Fruit fly (Drosophila melanogaster): Measurements from ENCODE around the gene rdgA.

Gene rdgA

DNA sequence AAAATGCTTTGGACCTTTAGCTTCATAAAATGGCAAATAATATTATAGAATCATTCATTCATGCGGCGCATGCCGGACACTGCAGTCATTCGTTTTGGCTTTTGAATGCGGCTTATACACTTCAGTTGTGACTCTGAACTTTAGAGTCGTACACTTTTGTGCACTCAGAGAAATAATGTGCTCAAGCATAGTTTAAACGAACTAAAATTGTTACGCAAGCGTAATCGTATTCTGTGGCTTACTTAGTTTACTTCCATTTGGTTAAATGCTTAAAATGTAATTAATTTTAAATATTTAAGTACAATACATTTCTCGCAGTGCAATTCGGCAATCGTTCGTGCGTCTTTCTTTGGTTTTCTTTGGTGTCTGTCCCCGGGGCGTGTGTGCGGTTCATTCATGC lies 97.5 kb downstream of the rdgA start (continued):
- 0 out of 3 replicates have a peak, but pooled peaks have one; percentile 28 for TF ChIP-seq CG7357 (GFP tag; IDR thresholded peaks at IDR 0.05)
- peak; percentile 65 for TF ChIP-seq CG11504 (tag; optimal IDR thresholded peaks at IDR 0.05)
- no peak for TF ChIP-seq croc (GFP tag; conservative IDR thresholded peaks at IDR 0.05)
- no peak for TF ChIP-seq CG6765 (GFP tag; optimal IDR thresholded peaks at IDR 0.05)
- TF ChIP-seq Dbx (GFP tag; IDR thresholded peaks at IDR 0.05) = 0 out of 3 replicates have a peak, but pooled peaks have one; percentile 24
- TF ChIP-seq trh (GFP tag; optimal IDR thresholded peaks at IDR 0.05) = no peak
- peak; percentile 29 for TF ChIP-seq tio (GFP tag; optimal IDR thresholded peaks at IDR 0.05)
- no peak for TF ChIP-seq Ravus (GFP tag; IDR thresholded peaks at IDR 0.05)
- no peak for TF ChIP-seq tin (GFP tag; optimal IDR thresholded peaks at IDR 0.05)
- TF ChIP-seq dmrt11E (tag; optimal IDR thresholded peaks at IDR 0.05) = no peak
- TF ChIP-seq peb (GFP tag; IDR thresholded peaks at IDR 0.05) = no peak
- no peak for TF ChIP-seq Vsx1 (GFP tag; optimal IDR thresholded peaks at IDR 0.05)
- TF ChIP-seq CG3995 (GFP tag; optimal IDR thresholded peaks at IDR 0.05) = no peak
- TF ChIP-seq Ptx1 (GFP tag; IDR thresholded peaks at IDR 0.05) = peak; percentile 55
- TF ChIP-seq CG4328 (GFP tag; optimal IDR thresholded peaks at IDR 0.05) = no peak
- TF ChIP-seq CG8290 (GFP tag; optimal IDR thresholded peaks at IDR 0.05) = no peak
- no peak for TF ChIP-seq CG8290 (tag; optimal IDR thresholded peaks at IDR 0.05)
- TF ChIP-seq tll (GFP tag; optimal IDR thresholded peaks at IDR 0.05) = no peak
- TF ChIP-seq so (GFP tag; IDR thresholded peaks at IDR 0.05) = no peak
- peak; percentile 43; the same call in 1 of the 2 replicates for TF ChIP-seq seq (GFP tag; IDR thresholded peaks at IDR 0.05)
- peak; percentile 24 for TF ChIP-seq CG2120 (GFP tag; optimal IDR thresholded peaks at IDR 0.05)
- TF ChIP-seq CG32767 (GFP tag; IDR thresholded peaks at IDR 0.05) = no peak
- TF ChIP-seq Mrtf (GFP tag; IDR thresholded peaks at IDR 0.05) = no peak
- TF ChIP-seq Dek (tag; optimal IDR thresholded peaks at IDR 0.05) = no peak
- TF ChIP-seq CG17186 (GFP tag; optimal IDR thresholded peaks at IDR 0.05) = no peak
- TF ChIP-seq Ets65A (GFP tag) = peak; percentile 62
- 0 out of 2 replicates have a peak, but pooled peaks have one; percentile 19 for TF ChIP-seq CG14667 (GFP tag; IDR thresholded peaks at IDR 0.05)
- peak; percentile 48; the same call in 1 of the 2 replicates for TF ChIP-seq CG11247 (GFP tag; IDR thresholded peaks at IDR 0.05)
- peak; percentile 8 for TF ChIP-seq scrt (GFP tag; optimal IDR thresholded peaks at IDR 0.05)
- no peak for TF ChIP-seq CG33213 (GFP tag; optimal IDR thresholded peaks at IDR 0.05)
- TF ChIP-seq Lhr (GFP tag; optimal IDR thresholded peaks at IDR 0.05) = no peak
- TF ChIP-seq CG10321 (GFP tag; IDR thresholded peaks at IDR 0.05) = no peak
- no peak for TF ChIP-seq Dip2 (GFP tag; IDR thresholded peaks at IDR 0.05)
- peak; percentile 34; the same call in 1 of the 2 replicates for TF ChIP-seq CG14014 (GFP tag; IDR thresholded peaks at IDR 0.05)
- TF ChIP-seq CG7556 (GFP tag; optimal IDR thresholded peaks at IDR 0.05) = no peak
- TF ChIP-seq ttk (GFP tag; IDR thresholded peaks at IDR 0.05) = 0 out of 2 replicates have a peak, but pooled peaks have one; percentile 21
- TF ChIP-seq hbn (GFP tag; IDR thresholded peaks at IDR 0.05; ENCODE audit: partially characterized antibody) = no peak
- no peak for TF ChIP-seq CG11085 (GFP tag; IDR thresholded peaks at IDR 0.05)
- TF ChIP-seq Sox102F (GFP tag; optimal IDR thresholded peaks at IDR 0.05) = peak; percentile 41
- no peak for TF ChIP-seq CkIIα-i1 (GFP tag; IDR thresholded peaks at IDR 0.05)
- TF ChIP-seq sob (GFP tag; IDR thresholded peaks at IDR 0.05) = peak; percentile 50; the same call in 1 of the 2 replicates
- TF ChIP-seq toy (GFP tag; IDR thresholded peaks at IDR 0.05) = no peak
- TF ChIP-seq zf30C (GFP tag; optimal IDR thresholded peaks at IDR 0.05) = no peak
- no peak for TF ChIP-seq crp (GFP tag; optimal IDR thresholded peaks at IDR 0.05)
- TF ChIP-seq shn (GFP tag; optimal IDR thresholded peaks at IDR 0.05) = no peak
- TF ChIP-seq ewg (GFP tag; optimal IDR thresholded peaks at IDR 0.05) = no peak
- TF ChIP-seq CG12155 (GFP tag; optimal IDR thresholded peaks at IDR 0.05) = no peak
- TF ChIP-seq twi (tag; optimal IDR thresholded peaks at IDR 0.05) = no peak
- TF ChIP-seq CG9932 (GFP tag; IDR thresholded peaks at IDR 0.05) = peak; percentile 43; the same call in 1 of the 2 replicates
- TF ChIP-seq CG18011 (GFP tag; optimal IDR thresholded peaks at IDR 0.05) = no peak
- no peak for TF ChIP-seq tup (GFP tag; optimal IDR thresholded peaks at IDR 0.05)
- no peak for TF ChIP-seq HLHmδ (GFP tag; optimal IDR thresholded peaks at IDR 0.05)

Measured in whole organism, embryonic.